Worm (Caenorhabditis elegans): Measurements from ENCODE around the gene klo-1.

The klo-1 gene

ce11 chrIV:7760117-7760516 lies 12.1 kb upstream of the klo-1 start, which contains the start of gene del-7:
Gene del-7, plus strand, starts transcription at chrIV:7760417.
- TF ChIP-seq scrt-1 (GFP tag; IDR thresholded peaks at IDR 0.05) (no peak), pes-1 (GFP tag; IDR thresholded peaks at IDR 0.05) (no peak), ceh-13 (GFP tag; optimal IDR thresholded peaks at IDR 0.05) (no peak), aly-1 (tag; optimal IDR thresholded peaks at IDR 0.05) (no peak), tra-4 (tag; optimal IDR thresholded peaks at IDR 0.05) (no peak), hmg-4 (GFP tag; optimal IDR thresholded peaks at IDR 0.05) (no peak), sea-1 (GFP tag; conservative IDR thresholded peaks at IDR 0.05) (no peak)

ce11 chrIV:7759527-7759926 lies 11.5 kb upstream of the klo-1 start, which contains the start of gene dsb-3:
Gene dsb-3, minus strand, starts transcription at chrIV:7759627.
- TF ChIP-seq pes-1 (GFP tag; IDR thresholded peaks at IDR 0.05) (no peak), sea-1 (GFP tag; conservative IDR thresholded peaks at IDR 0.05) (no peak), flt-1 (GFP tag; IDR thresholded peaks at IDR 0.05) (no peak), hnd-1 (tag; optimal IDR thresholded peaks at IDR 0.05) (no peak), B0310.2 (tag; optimal IDR thresholded peaks at IDR 0.05) (no peak), ama-1 (optimal IDR thresholded peaks at IDR 0.05) (no peak), tbx-37 (GFP tag; conservative IDR thresholded peaks at IDR 0.05) (no peak), scrt-1 (GFP tag; IDR thresholded peaks at IDR 0.05) (no peak), tbx-11 (GFP tag; IDR thresholded peaks at IDR 0.05) (no peak)

ce11 chrIV:7757245-7757644 lies 9.2 kb upstream of the klo-1 start, which contains the start of gene C46A5.4:
Gene C46A5.4, minus strand, starts transcription at chrIV:7757345.
- TF ChIP-seq tbx-37 (GFP tag; conservative IDR thresholded peaks at IDR 0.05): no peak
- no peak for TF ChIP-seq pes-1 (GFP tag; IDR thresholded peaks at IDR 0.05)
- TF ChIP-seq tra-4 (tag; optimal IDR thresholded peaks at IDR 0.05): no peak
- TF ChIP-seq hmbx-1 (tag; optimal IDR thresholded peaks at IDR 0.05): no peak

- TF ChIP-seq scrt-1 (GFP tag; IDR thresholded peaks at IDR 0.05): no peak
- no peak for TF ChIP-seq ceh-13 (GFP tag; optimal IDR thresholded peaks at IDR 0.05)
- no peak for TF ChIP-seq sea-1 (GFP tag; conservative IDR thresholded peaks at IDR 0.05)
- no peak for TF ChIP-seq hmg-4 (GFP tag; optimal IDR thresholded peaks at IDR 0.05)
- TF ChIP-seq hnd-1 (tag; optimal IDR thresholded peaks at IDR 0.05): no peak
- no peak for TF ChIP-seq ama-1 (optimal IDR thresholded peaks at IDR 0.05)
- TF ChIP-seq flt-1 (GFP tag; IDR thresholded peaks at IDR 0.05): no peak
- no peak for TF ChIP-seq F13C5.2 (tag; optimal IDR thresholded peaks at IDR 0.05)
- TF ChIP-seq tra-4 (tag; optimal IDR thresholded peaks at IDR 0.05): no peak
Measured at ce11 chrIV:7754114-7754513, 6.1 kb upstream of the klo-1 start.

DNA sequence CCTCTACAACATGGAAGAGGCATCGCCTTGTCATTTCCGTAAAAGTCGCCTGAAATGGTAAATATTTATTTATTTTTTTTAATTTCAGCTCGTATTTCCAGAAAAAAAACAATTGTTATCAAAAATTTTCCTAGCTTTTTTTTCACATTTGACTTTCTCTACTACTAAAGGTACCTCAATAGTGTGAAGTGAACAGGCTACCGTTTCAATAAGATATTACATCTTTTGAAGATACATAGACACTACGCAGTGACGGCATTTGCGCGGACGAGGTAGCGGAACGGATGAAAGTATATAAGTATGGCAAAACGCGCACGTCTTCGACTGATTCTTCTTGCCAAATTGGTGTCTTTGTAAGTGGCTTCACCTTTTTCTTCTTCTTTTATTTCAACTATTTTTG lies 5.1 kb upstream of the klo-1 start, which contains the start of gene col-14:
col-14 (plus strand) TSS at position 301 of the 400 bp plus-strand sequence.
- TF ChIP-seq hmbx-1 (tag; optimal IDR thresholded peaks at IDR 0.05) (no peak), tbx-37 (GFP tag; conservative IDR thresholded peaks at IDR 0.05) (no peak), F13C5.2 (tag; optimal IDR thresholded peaks at IDR 0.05) (no peak), tra-4 (tag; optimal IDR thresholded peaks at IDR 0.05) (no peak), flt-1 (GFP tag; IDR thresholded peaks at IDR 0.05) (no peak), B0310.2 (tag; optimal IDR thresholded peaks at IDR 0.05) (no peak), ceh-36 (tag; optimal IDR thresholded peaks at IDR 0.05) (no peak), tbx-11 (GFP tag; IDR thresholded peaks at IDR 0.05) (no peak), pes-1 (GFP tag; IDR thresholded peaks at IDR 0.05) (no peak)

ce11 chrIV:7743539-7743938 lies 4.5 kb downstream of the klo-1 start, which contains the start of gene npr-35:
Gene npr-35, plus strand, starts transcription at chrIV:7743839.
- no peak for TF ChIP-seq tra-4 (tag; optimal IDR thresholded peaks at IDR 0.05)
- no peak for TF ChIP-seq hmg-4 (GFP tag; optimal IDR thresholded peaks at IDR 0.05)
- no peak for TF ChIP-seq ama-1 (optimal IDR thresholded peaks at IDR 0.05)
- no peak for TF ChIP-seq tbx-11 (GFP tag; IDR thresholded peaks at IDR 0.05)
- TF ChIP-seq scrt-1 (GFP tag; IDR thresholded peaks at IDR 0.05): no peak
- TF ChIP-seq sea-1 (GFP tag; conservative IDR thresholded peaks at IDR 0.05): no peak
- no peak for TF ChIP-seq aly-1 (tag; optimal IDR thresholded peaks at IDR 0.05)
- no peak for TF ChIP-seq F13C5.2 (tag; optimal IDR thresholded peaks at IDR 0.05)
- no peak for TF ChIP-seq ceh-36 (tag; optimal IDR thresholded peaks at IDR 0.05)
- TF ChIP-seq hmbx-1 (tag; optimal IDR thresholded peaks at IDR 0.05): no peak
- TF ChIP-seq tbx-37 (GFP tag; conservative IDR thresholded peaks at IDR 0.05): no peak
- TF ChIP-seq ets-7 (tag; optimal IDR thresholded peaks at IDR 0.05): no peak
- no peak for TF ChIP-seq hnd-1 (tag; optimal IDR thresholded peaks at IDR 0.05)

ce11 chrIV:7736616-7737015 lies 11.4 kb downstream of the klo-1 start:
- TF ChIP-seq ama-1 (optimal IDR thresholded peaks at IDR 0.05): no peak
- TF ChIP-seq hmbx-1 (tag; optimal IDR thresholded peaks at IDR 0.05): no peak
- TF ChIP-seq tra-4 (tag; optimal IDR thresholded peaks at IDR 0.05): no peak
- TF ChIP-seq B0310.2 (tag; optimal IDR thresholded peaks at IDR 0.05): no peak
- TF ChIP-seq scrt-1 (GFP tag; IDR thresholded peaks at IDR 0.05): no peak
- no peak for TF ChIP-seq aly-1 (tag; optimal IDR thresholded peaks at IDR 0.05)
- TF ChIP-seq hnd-1 (tag; optimal IDR thresholded peaks at IDR 0.05): no peak
- no peak for TF ChIP-seq F13C5.2 (tag; optimal IDR thresholded peaks at IDR 0.05)
- no peak for TF ChIP-seq ceh-13 (GFP tag; optimal IDR thresholded peaks at IDR 0.05)
- TF ChIP-seq sea-1 (GFP tag; conservative IDR thresholded peaks at IDR 0.05): no peak
- no peak for TF ChIP-seq ets-7 (tag; optimal IDR thresholded peaks at IDR 0.05)
- no peak for TF ChIP-seq ceh-36 (tag; optimal IDR thresholded peaks at IDR 0.05)
- no peak for TF ChIP-seq flt-1 (GFP tag; IDR thresholded peaks at IDR 0.05)
- TF ChIP-seq tbx-11 (GFP tag; IDR thresholded peaks at IDR 0.05): no peak
- no peak for TF ChIP-seq pes-1 (GFP tag; IDR thresholded peaks at IDR 0.05)
- no peak for TF ChIP-seq hmg-4 (GFP tag; optimal IDR thresholded peaks at IDR 0.05)

DNA sequence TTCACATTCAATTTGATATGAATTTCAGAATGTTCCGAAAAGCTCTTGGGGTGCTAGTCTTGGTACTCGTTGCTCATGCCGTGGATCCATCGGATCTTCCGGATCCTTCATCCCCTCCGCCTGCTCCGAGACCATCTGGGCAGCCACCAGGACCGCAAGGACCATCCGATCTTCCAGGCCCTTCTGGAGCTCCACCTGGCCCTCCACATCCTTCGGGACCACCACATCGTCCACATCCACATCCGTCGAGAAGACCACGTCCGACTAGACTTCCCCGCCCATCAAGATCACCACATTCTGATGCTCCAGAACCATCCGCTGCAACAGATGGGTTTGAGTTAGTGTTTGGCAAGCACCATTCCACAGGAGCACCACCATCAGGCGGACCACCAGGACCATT lies 13.4 kb downstream of the klo-1 start, which contains the start of gene clx-1:
clx-1 (plus strand) TSS at position 30 of the 400 bp plus-strand sequence.
- no peak for TF ChIP-seq tbx-37 (GFP tag; conservative IDR thresholded peaks at IDR 0.05)
- no peak for TF ChIP-seq B0310.2 (tag; optimal IDR thresholded peaks at IDR 0.05)
- TF ChIP-seq hnd-1 (tag; optimal IDR thresholded peaks at IDR 0.05): no peak
- TF ChIP-seq ceh-13 (GFP tag; optimal IDR thresholded peaks at IDR 0.05): no peak
- TF ChIP-seq tra-4 (tag; optimal IDR thresholded peaks at IDR 0.05): no peak
- no peak for TF ChIP-seq pes-1 (GFP tag; IDR thresholded peaks at IDR 0.05)
- no peak for TF ChIP-seq flt-1 (GFP tag; IDR thresholded peaks at IDR 0.05)
- TF ChIP-seq ceh-36 (tag; optimal IDR thresholded peaks at IDR 0.05): no peak
- no peak for TF ChIP-seq tbx-11 (GFP tag; IDR thresholded peaks at IDR 0.05)
- no peak for TF ChIP-seq aly-1 (tag; optimal IDR thresholded peaks at IDR 0.05)
- no peak for TF ChIP-seq sea-1 (GFP tag; conservative IDR thresholded peaks at IDR 0.05)
- TF ChIP-seq hmg-4 (GFP tag; optimal IDR thresholded peaks at IDR 0.05): no peak
- no peak for TF ChIP-seq hmbx-1 (tag; optimal IDR thresholded peaks at IDR 0.05)
- TF ChIP-seq scrt-1 (GFP tag; IDR thresholded peaks at IDR 0.05): no peak
- no peak for TF ChIP-seq ama-1 (optimal IDR thresholded peaks at IDR 0.05)
- TF ChIP-seq ets-7 (tag; optimal IDR thresholded peaks at IDR 0.05): no peak
- TF ChIP-seq F13C5.2 (tag; optimal IDR thresholded peaks at IDR 0.05): no peak

Measured in whole organism, early embryonic.